Fruit fly (Drosophila melanogaster) Kc167 (cell line): Measurements from ENCODE around the gene Cyp4ae1.

ENCODE experiments used
- Sin3A ChIP-seq: fragments of >200 bp; optimal IDR thresholded peaks from 2 replicates; lab custom pipeline; 2018; ENCODE audit warnings: missing external identifiers
- psq ChIP-seq: fragments of >200 bp; optimal IDR thresholded peaks from 2 replicates; lab custom pipeline; 2017; ENCODE audit warnings: missing external identifiers
- ttk ChIP-seq: sonication (Bioruptor generic); optimal IDR thresholded peaks from 2 replicates; lab custom pipeline; 2017; ENCODE audit warnings: missing external identifiers

DNA sequence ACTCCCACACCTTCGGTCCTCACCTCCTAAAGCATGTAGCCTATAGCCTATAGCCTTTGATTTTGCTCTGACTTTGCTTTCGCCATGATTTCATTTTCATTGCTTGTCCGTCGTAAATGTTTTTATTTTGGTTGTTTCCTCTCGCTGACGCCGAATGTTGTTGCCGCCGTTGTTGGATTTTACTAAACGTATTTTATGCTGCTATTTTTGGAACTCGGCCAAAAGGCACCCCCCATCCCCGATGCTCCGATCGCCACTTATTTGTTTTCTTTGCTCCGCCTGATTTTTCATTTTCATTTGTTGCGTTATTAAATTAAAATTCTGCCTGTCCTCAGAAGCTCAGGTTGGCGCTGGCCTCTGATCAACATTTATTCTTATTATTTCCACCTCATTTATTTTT is 40.4 kb downstream of the Cyp4ae1 start:
- no peak for TF ChIP-seq Sin3A (lab: Kevin White, UChicago)
- no peak for TF ChIP-seq ttk
- no peak for TF ChIP-seq psq
